Fruit fly (Drosophila melanogaster) S2 (cell line): ENCODE results near the gene CG17560.
A peak's percentile ranks its signal among the peaks of the same experiment; 100 is the strongest.

Source experiments
- CG8478 ChIP-seq: fragments of >200 bp; optimal IDR thresholded peaks from 2 replicates; lab custom pipeline; 2018
- CTCF ChIP-seq, 2 experiments: fragments of >200 bp; optimal IDR thresholded peaks; 2 replicates each; lab custom pipeline; 2018

The CG17560 gene

DNA sequence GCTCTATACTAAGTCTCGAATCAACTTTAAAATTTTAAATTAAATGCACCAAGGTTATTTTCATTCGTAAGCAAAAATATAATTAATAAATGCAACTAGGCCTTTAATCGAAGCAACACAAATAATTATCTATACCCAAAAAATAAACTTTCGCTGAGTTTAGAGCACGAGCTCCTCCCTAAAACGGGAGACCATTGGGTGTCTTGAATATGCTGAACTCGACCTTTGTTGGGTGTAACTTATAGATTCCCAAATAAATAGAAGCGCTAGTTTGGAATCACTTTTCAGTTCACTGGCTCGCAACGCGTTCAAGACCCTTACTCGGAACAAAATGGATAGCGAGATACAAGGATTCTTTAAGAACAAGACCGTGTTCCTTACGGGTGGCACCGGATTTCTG is at the start of gene CG17560:
Gene CG17560, plus strand, starts transcription at position 301 of the 400 bp plus-strand sequence.
- TF ChIP-seq CG8478: no peak
- no peak for TF ChIP-seq CTCF (optimal IDR thresholded peaks at IDR 0.05; lab: Kevin White, UChicago)

DNA sequence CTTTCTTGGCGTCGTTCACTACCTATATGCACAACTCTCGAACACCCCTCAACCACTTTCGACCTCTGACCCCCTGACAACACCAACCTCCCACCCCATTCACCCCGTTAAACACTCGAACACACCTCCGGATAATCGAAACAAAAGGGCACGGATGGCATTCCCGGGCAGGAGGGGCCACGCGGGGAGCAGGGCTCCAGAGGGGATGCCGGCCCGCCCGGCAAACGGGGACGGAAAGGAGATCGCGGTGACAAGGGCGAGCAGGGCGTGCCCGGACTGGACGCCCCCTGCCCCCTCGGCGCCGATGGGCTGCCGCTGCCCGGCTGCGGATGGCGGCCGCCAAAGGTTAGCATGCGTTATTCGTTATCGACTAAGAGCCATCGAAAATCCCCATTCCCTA is 48.4 kb upstream of the CG17560 start:
- TF ChIP-seq CTCF (optimal IDR thresholded peaks at IDR 0.05; lab: Kevin White, UChicago) (no peak), CG8478 (no peak)

- TF ChIP-seq CTCF (optimal IDR thresholded peaks at IDR 0.05; lab: Kevin White, UChicago) (no peak), CG8478 (no peak)
Measured at dm6 chr3R:16570484-16570883, 47.3 kb upstream of the CG17560 start.

DNA sequence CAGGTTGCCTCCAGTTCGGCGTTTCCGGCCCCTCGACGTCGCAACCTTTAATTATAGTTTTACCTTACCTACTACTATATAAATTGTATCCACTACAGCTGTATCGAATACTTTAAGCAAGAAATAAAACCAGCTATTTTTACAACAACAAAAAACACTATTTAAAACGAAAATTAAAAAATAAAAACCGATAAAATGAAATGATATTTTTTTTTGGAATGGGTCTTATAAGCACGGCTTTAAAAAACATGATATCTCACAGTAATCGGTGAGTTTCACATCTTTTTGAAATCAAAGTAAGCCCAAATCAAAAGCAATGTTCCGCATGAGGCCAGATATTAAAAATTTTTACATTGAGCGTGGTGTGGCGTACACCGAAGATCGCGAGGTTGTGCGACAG is 46.5 kb upstream of the CG17560 start, which contains the start of gene CG14891:
Gene CG14891, plus strand, starts transcription at position 301 of the 400 bp plus-strand sequence.
- TF ChIP-seq CG8478: no peak
- no peak for TF ChIP-seq CTCF (optimal IDR thresholded peaks at IDR 0.05; lab: Kevin White, UChicago)

dm6 chr3R:16573483-16574145 is 44.1 kb upstream of the CG17560 start, which contains the start of gene CG14903:
Gene CG14903, minus strand, starts transcription at chr3R:16573752.
- TF ChIP-seq CG8478: no peak
- peak; percentile 92 to 93 for TF ChIP-seq CTCF (optimal IDR thresholded peaks at IDR 0.05; lab: Kevin White, UChicago)

DNA sequence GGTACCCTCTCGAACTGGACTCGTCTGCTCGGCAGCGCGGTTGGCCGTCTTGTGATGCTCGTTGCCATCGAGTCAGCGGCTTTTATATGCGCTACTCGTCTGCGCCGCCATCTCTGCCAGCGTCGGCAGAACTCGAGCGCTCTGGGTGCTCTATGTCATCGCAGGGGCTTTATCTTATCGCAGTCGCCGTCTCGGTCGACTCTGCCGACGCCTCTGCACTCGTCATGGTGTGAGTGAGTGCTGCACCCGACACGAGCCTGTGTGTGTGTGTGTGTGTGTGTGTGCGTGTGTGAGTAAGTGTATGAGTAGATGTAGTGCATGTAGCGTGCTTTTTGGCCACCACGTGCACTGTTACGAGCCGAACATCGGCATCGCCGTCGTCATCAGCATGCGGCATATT is 34.1 kb upstream of the CG17560 start, which contains the start of gene Scp2:
Gene Scp2, minus strand, starts transcription at position 59 of the 400 bp plus-strand sequence.
- no peak for TF ChIP-seq CG8478
- TF ChIP-seq CTCF (optimal IDR thresholded peaks at IDR 0.05; lab: Kevin White, UChicago): no peak

dm6 chr3R:16591407-16591806 is 26.3 kb upstream of the CG17560 start:
- TF ChIP-seq CG8478 (no peak), CTCF (optimal IDR thresholded peaks at IDR 0.05; lab: Kevin White, UChicago) (no peak)

DNA sequence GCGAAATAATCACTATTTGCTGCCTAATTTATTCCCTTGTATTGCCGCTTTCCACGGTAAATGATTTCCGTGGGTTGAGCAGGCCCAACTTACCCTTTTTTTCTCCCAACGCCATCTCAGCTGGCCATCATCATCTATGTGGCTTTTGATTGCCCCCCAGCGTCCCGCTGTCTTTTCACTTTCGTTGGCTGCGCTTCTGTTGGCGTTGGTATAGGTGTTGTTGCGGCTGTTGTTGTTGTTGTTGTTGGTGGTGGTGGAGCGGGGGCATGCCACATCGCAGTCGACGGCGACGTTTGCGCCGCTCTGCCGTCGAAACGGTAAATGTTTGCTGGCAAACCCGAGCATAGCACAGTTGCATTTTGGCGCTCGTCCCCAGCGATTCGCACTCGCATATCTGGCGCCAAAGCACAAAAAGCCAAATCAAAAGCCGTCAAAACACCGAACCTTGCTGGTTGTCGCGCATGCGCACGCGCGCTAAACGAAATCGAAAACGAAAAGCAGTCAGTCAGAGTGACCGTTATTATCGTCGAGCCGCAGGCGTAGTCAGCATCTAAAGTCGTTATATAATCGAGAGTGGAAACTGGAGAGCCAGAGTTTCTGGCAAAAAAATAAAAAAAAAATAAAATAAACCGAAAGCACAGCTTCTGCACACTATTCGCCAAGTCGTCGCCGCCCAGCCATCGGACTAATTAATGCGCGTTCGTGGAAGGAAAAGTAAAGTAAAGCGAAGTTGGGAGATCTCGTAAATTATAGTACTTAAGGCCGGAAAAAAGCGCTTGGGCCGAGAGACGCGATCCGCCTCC is 23.5 kb upstream of the CG17560 start, which contains the start of gene CG14892:
Gene CG14892, plus strand, starts transcription at position 359 of the 803 bp plus-strand sequence.
- TF ChIP-seq CG8478 (no peak), CTCF (optimal IDR thresholded peaks at IDR 0.05; lab: Kevin White, UChicago) (no peak)

DNA sequence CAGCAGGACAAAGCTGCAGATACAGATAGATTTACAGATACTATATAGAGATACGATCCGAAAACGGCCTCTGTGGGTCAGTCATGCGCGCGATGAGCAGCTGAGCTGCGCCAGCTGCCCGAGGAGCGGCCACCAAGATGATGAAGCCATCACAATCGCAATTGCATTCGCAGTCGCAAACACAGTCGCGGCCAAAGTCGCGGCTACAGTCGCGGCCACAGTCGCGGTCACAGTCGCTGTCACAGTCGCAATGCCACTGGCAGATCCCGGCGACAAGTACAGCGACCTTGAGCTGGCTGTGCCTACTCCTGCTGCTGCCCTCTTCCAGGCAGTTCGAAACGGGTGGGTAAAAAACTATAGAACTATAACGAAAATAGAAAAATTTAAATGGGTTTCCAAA is 22.8 kb upstream of the CG17560 start:
- TF ChIP-seq CTCF (optimal IDR thresholded peaks at IDR 0.05; lab: Kevin White, UChicago) (no peak), CG8478 (no peak)

- TF ChIP-seq CG8478: no peak
- no peak for TF ChIP-seq CTCF (optimal IDR thresholded peaks at IDR 0.05; lab: Kevin White, UChicago)
Measured at dm6 chr3R:16599647-16600046, 18.1 kb upstream of the CG17560 start.

DNA sequence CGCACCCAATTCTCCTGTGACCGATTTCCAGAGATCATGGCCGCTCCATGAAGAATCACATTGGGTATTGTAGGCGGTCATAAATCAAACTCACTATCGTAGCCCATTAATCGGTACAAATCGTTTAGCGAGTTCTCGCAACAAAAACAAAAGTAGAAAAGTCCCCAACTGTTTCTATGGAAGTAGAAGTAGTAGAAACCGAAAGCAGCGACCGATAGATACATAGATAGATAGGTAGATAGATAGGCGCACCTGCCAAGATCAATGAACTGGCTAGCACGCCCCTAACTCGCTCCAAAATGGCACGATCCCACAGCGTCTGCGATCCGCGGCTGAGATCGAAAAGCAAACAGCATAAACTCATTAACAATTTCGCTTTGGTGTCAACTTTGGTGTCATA is 17.0 kb upstream of the CG17560 start:
- TF ChIP-seq CG8478: no peak
- TF ChIP-seq CTCF (optimal IDR thresholded peaks at IDR 0.05; lab: Kevin White, UChicago): no peak

DNA sequence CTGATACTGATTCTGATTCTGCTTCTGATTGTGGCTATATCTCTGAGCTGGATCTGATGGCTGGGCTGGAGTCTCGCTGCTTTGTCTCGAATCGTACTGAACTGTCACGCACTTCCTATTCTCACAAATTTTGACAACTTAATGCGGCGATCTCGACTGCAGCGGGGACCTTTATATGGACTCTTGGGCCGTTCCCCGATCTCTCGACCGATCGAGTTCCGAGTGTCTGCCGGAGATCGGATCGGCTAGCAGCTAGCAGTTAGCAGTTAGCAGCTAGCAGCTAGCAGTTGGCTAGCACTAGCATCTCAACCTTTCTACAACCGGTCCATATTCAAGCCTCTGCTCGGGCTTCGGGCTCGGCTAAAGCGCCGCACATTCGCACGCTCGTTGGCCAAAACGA is 13.0 kb upstream of the CG17560 start, which contains the start of gene CG10345:
Gene CG10345, minus strand, starts transcription at position 147 of the 400 bp plus-strand sequence.
- TF ChIP-seq CTCF (optimal IDR thresholded peaks at IDR 0.05; lab: Kevin White, UChicago) (no peak), CG8478 (no peak)

dm6 chr3R:16605929-16606328 is 11.8 kb upstream of the CG17560 start:
- no peak for TF ChIP-seq CG8478

DNA sequence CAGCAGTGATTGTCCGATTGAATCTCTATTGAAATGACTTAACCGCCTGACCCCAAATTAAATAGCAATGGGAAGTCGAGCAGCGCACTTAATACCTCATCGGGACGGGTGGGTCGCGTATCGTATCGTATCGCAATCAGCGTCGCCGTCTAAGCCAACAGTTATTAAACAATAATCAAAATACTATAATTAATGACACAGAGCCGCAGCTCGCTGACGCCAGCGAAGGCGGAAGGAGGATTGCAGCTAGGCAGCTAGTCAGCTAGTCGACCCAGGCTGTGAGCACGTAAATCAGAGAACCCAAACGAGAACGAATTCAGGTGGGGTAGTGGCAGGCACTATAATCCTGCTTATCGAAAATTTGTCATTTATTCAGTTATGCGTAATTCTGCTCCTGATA is 8.8 kb upstream of the CG17560 start, which contains the start of gene NPF:
Gene NPF, plus strand, starts transcription at position 301 of the 400 bp plus-strand sequence.
- TF ChIP-seq CTCF (optimal IDR thresholded peaks at IDR 0.05; lab: Kevin White, UChicago): no peak
- no peak for TF ChIP-seq CG8478

- no peak for TF ChIP-seq CG8478
- no peak for TF ChIP-seq CTCF (optimal IDR thresholded peaks at IDR 0.05; lab: Kevin White, UChicago)
Measured at dm6 chr3R:16611240-16611639, 6.5 kb upstream of the CG17560 start.

DNA sequence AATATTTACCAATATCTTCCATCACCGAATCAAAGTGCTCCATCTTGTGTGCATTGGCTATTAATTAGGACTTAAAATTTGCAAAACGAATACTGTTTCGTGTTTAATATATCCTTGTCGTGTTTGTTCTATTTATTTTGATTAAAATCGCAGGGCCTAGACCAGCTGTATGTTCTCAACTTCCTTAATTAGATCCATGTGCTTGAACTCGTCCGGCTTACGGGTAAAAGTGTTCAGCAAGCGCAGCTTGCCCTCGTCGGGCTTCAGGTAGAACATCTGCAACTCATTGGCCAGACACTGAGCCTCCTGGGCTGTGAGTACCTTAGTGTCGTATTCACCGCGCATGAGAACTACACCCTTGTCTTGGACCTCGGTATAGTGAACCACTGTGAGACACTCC is 4.5 kb upstream of the CG17560 start, which contains the start of gene CG12783:
Gene CG12783, minus strand, starts transcription at position 101 of the 400 bp plus-strand sequence.
- TF ChIP-seq CTCF (optimal IDR thresholded peaks at IDR 0.05; lab: Kevin White, UChicago) (no peak), CG8478 (no peak)
